Worm (Caenorhabditis elegans): Measurements from ENCODE around the gene T28C12.2.

DNA sequence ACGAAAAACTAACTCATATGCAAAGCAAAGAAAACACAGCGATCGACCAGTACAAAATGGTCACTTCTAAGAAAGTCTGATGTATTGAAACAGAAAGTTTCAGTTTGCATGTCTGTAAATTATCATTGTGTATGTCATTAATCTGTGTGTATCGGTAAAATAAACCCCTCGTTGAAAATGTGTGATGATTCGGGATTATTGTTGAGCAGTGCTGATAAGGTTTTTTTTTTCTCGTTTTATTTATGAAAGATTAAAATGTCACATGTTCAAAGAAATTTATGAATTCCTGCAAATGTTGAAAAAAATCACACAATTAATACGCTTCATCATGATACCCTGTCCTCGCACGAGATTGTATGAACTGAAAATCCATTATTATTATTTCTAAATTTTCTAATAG is 48.9 kb upstream of the T28C12.2 start:
- TF ChIP-seq F13H6.1 (tag; optimal IDR thresholded peaks at IDR 0.05) (no peak), nfya-1 (tag; optimal IDR thresholded peaks at IDR 0.05) (no peak), pag-3 (tag; optimal IDR thresholded peaks at IDR 0.05; ENCODE audit: borderline replicate concordance) (no peak), ceh-6 (GFP tag; optimal IDR thresholded peaks at IDR 0.05) (no peak)
